Worm (Caenorhabditis elegans) whole organism, L1 larva: ENCODE data around the gene fbxa-118.

Source experiments
- C16A3.4 ChIP-seq: fragments of 150-350 bp; optimal IDR thresholded peaks from 2 replicates; lab custom pipeline; 2014; ENCODE audit warnings: missing biosample characterization, missing genetic modification characterization
- C34B4.2 ChIP-seq: sonication (generic microtip); optimal IDR thresholded peaks from 2 replicates; lab custom pipeline; 2017; ENCODE audit warnings: mild to moderate bottlenecking, missing genetic modification characterization, missing compliant biosample characterization
- Y116A8C.19 ChIP-seq: sonication (generic microtip); optimal IDR thresholded peaks from 2 replicates; lab custom pipeline; 2016; ENCODE audit warnings: missing compliant biosample characterization, missing genetic modification characterization, borderline replicate concordance
- aha-1 ChIP-seq: fragments of 150-350 bp; optimal IDR thresholded peaks from 2 replicates; lab custom pipeline; 2014; ENCODE audit warnings: missing biosample characterization, missing genetic modification characterization
- alr-1 ChIP-seq: fragments of 200-800 bp; sonication (Bioruptor generic); optimal IDR thresholded peaks from 2 replicates; lab custom pipeline; 2018; ENCODE audit warnings: borderline replicate concordance, mild to moderate bottlenecking, missing genetic modification characterization, missing compliant biosample characterization
- ama-1 ChIP-seq: fragments of 150-350 bp; optimal IDR thresholded peaks from 2 replicates; lab custom pipeline; 2014
- ceh-63 ChIP-seq: fragments of 200-800 bp; sonication (Bioruptor generic); optimal IDR thresholded peaks from 2 replicates; lab custom pipeline; 2018; ENCODE audit warnings: mild to moderate bottlenecking, missing genetic modification characterization, missing compliant biosample characterization
- ceh-8 ChIP-seq: fragments of 200-800 bp; sonication (Bioruptor generic); optimal IDR thresholded peaks from 2 replicates; lab custom pipeline; 2018; ENCODE audit warnings: mild to moderate bottlenecking, missing genetic modification characterization, moderate library complexity, missing compliant biosample characterization
- dpl-1 ChIP-seq, 3 experiments: fragments of 150-350 bp in 2 of 3; sonication (generic microtip) in 1 of 3; optimal IDR thresholded peaks; 2 replicates each; lab custom pipeline; 2014 to 2017; ENCODE audit warnings: missing biosample characterization in 3 of 3, missing genetic modification characterization in 3 of 3, missing genetic modification reagents in 3 of 3
- efl-1 ChIP-seq, 4 experiments: fragments of 150-350 bp; optimal IDR thresholded peaks in 3 of 4; peaks in 1 of 4; 1 replicate in 1 of 4; 2 replicates in 3 of 4; lab custom pipeline; 2014; ENCODE audit warnings: missing biosample characterization in 2 of 4, missing genetic modification characterization in 2 of 4, missing genetic modification reagents in 2 of 4
- egl-13 ChIP-seq: sonication (generic microtip); optimal IDR thresholded peaks from 2 replicates; lab custom pipeline; 2016; ENCODE audit warnings: missing genotype, missing genetic modification reagents, missing genetic modification characterization, missing compliant biosample characterization
- elt-2 ChIP-seq: sonication (generic microtip); optimal IDR thresholded peaks from 2 replicates; lab custom pipeline; 2016; ENCODE audit warnings: missing genetic modification characterization, mild to moderate bottlenecking, inconsistent platforms, missing compliant biosample characterization, missing genetic modification reagents
- fkh-10 ChIP-seq: sonication (generic microtip); optimal IDR thresholded peaks from 2 replicates; lab custom pipeline; 2017; ENCODE audit warnings: missing biosample characterization, missing genetic modification reagents, missing genetic modification characterization
- fkh-8 ChIP-seq: sonication (generic microtip); optimal IDR thresholded peaks from 2 replicates; lab custom pipeline; 2016; ENCODE audit warnings: mild to moderate bottlenecking, missing genetic modification characterization, missing compliant biosample characterization
- grh-1 ChIP-seq: fragments of 200-800 bp; sonication (Bioruptor generic); IDR thresholded peaks from 2 replicates; pipeline ENCODE4 v1.3.6; 2022; ENCODE audit warnings: missing genetic modification reagents, missing genetic modification characterization, missing compliant biosample characterization
- hpl-2 ChIP-seq: fragments of 150-350 bp; optimal IDR thresholded peaks from 2 replicates; lab custom pipeline; 2014; ENCODE audit warnings: missing biosample characterization, missing genetic modification reagents, missing genetic modification characterization
- irx-1 ChIP-seq: sonication (generic microtip); optimal IDR thresholded peaks from 2 replicates; lab custom pipeline; 2016; ENCODE audit warnings: missing genetic modification characterization, missing compliant biosample characterization
- lin-35 ChIP-seq, 2 experiments: fragments of 150-350 bp; optimal IDR thresholded peaks; 2 replicates each; lab custom pipeline; 2014; ENCODE audit warnings: missing biosample characterization in 2 of 2, missing genetic modification characterization in 2 of 2, missing genetic modification reagents in 2 of 2
- mab-9 ChIP-seq: fragments of 200-800 bp; sonication (Bioruptor generic); IDR thresholded peaks from 2 replicates; pipeline ENCODE4 v1.3.6; 2022; ENCODE audit warnings: missing genetic modification reagents, missing genetic modification characterization, missing compliant biosample characterization
- nhr-20 ChIP-seq: sonication (generic microtip); optimal IDR thresholded peaks from 2 replicates; lab custom pipeline; 2016; ENCODE audit warnings: mild to moderate bottlenecking, missing genetic modification characterization, missing compliant biosample characterization
- nhr-76 ChIP-seq: sonication (generic microtip); optimal IDR thresholded peaks from 2 replicates; lab custom pipeline; 2017; ENCODE audit warnings: missing biosample characterization, missing genetic modification characterization
- nhr-77 ChIP-seq: fragments of 150-350 bp; optimal IDR thresholded peaks from 2 replicates; lab custom pipeline; 2014; ENCODE audit warnings: missing biosample characterization, missing genetic modification characterization
- pag-3 ChIP-seq: sonication (generic microtip); optimal IDR thresholded peaks from 2 replicates; lab custom pipeline; 2017; ENCODE audit warnings: missing genetic modification characterization, mild to moderate bottlenecking, missing compliant biosample characterization, antibody characterized with exemption, borderline replicate concordance; ENCODE audit not compliant: insufficient read depth
- skn-1 ChIP-seq: fragments of 150-350 bp; optimal IDR thresholded peaks from 2 replicates; lab custom pipeline; 2014; ENCODE audit warnings: missing biosample characterization, missing genetic modification characterization
- snu-23 ChIP-seq: sonication (generic microtip); optimal IDR thresholded peaks from 2 replicates; lab custom pipeline; 2016; ENCODE audit warnings: missing genetic modification characterization, missing compliant biosample characterization
- sox-4 ChIP-seq: sonication (generic microtip); optimal IDR thresholded peaks from 2 replicates; lab custom pipeline; 2016; ENCODE audit warnings: missing genetic modification characterization, missing compliant biosample characterization
- sptf-1 ChIP-seq: fragments of 150-350 bp; optimal IDR thresholded peaks from 2 replicates; lab custom pipeline; 2014; ENCODE audit warnings: missing biosample characterization, missing genetic modification characterization
- sup-37 ChIP-seq: fragments of 200-800 bp; sonication (Bioruptor generic); optimal IDR thresholded peaks from 2 replicates; lab custom pipeline; 2018; ENCODE audit warnings: mild to moderate bottlenecking, missing genetic modification characterization, missing compliant biosample characterization
- swsn-7 ChIP-seq: sonication (generic microtip); optimal IDR thresholded peaks from 2 replicates; lab custom pipeline; 2016; ENCODE audit warnings: missing genetic modification characterization, missing compliant biosample characterization
- tbx-2 ChIP-seq: sonication (generic microtip); optimal IDR thresholded peaks from 2 replicates; lab custom pipeline; 2016; ENCODE audit warnings: missing genetic modification characterization, missing compliant biosample characterization
- tlp-1 ChIP-seq: fragments of 150-350 bp; optimal IDR thresholded peaks from 2 replicates; lab custom pipeline; 2014; ENCODE audit warnings: missing biosample characterization, missing genetic modification characterization
- unc-86 ChIP-seq: sonication (generic microtip); optimal IDR thresholded peaks from 2 replicates; lab custom pipeline; 2016; ENCODE audit warnings: missing genetic modification characterization, missing compliant biosample characterization
- zip-4 ChIP-seq: fragments of 200-800 bp; sonication (Bioruptor generic); optimal IDR thresholded peaks from 2 replicates; lab custom pipeline; 2018; ENCODE audit warnings: mild to moderate bottlenecking, missing genetic modification characterization, moderate library complexity, missing compliant biosample characterization

The fbxa-118 gene

DNA sequence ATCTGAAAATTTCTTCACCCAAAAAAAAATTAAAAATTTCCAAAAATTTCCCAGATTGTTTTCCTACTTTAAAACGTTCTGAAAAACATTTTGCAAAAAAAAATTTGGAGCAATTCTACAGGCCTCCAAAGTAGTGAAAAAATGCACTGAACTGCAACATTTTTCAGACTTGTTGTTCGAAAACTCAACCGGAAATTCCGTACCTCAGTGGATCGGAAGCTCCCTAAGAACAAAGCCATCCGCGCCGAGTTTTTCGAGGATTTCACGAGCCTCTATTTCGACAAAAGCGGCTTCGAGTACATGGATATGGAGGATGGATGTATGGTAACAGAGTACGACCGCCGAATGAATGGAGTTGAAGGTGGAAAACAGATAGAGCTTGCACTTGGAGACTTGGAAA is 39.0 kb downstream of the fbxa-118 start, which contains the start of gene fbxa-131:
Gene fbxa-131, plus strand, starts transcription at position 301 of the 400 bp plus-strand sequence.
- no peak for TF ChIP-seq lin-35 (GFP tag; optimal IDR thresholded peaks at IDR 0.05; lab: Kevin White, UChicago)
- TF ChIP-seq, all 84 proteins: peak for 0

DNA sequence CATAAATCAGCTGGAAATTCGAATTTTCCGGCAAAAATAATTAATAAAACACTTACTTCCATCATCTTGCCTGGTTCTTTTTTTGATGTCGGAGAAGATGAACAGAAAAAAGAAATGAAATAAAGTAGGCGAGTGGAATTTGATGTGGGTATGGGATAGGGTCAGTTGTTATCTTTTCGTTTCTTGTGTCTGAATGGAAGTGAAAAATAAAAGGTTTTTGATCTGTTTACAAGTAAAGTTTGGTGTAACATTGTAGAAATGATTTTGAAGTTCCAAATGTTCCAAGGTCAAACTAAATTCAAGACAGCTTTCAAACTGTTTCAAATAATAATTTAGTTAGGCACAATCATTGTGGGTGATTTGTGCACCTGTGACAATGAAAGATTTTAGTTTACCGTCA is 39.7 kb downstream of the fbxa-118 start, which contains the start of gene W04E12.7:
Gene W04E12.7, minus strand, starts transcription at position 101 of the 400 bp plus-strand sequence.
- TF ChIP-seq tbx-2 (tag; lab: Kevin White, UChicago), result no peak
- no peak for TF ChIP-seq sox-4 (tag; lab: Kevin White, UChicago)
- TF ChIP-seq elt-2, result no peak
- no peak for TF ChIP-seq alr-1 (tag; lab: Kevin White, UChicago)
- no peak for TF ChIP-seq aha-1 (tag; lab: Kevin White, UChicago)
- TF ChIP-seq sup-37 (GFP tag; lab: Kevin White, UChicago), result no peak
- no peak for TF ChIP-seq zip-4 (GFP tag; lab: Kevin White, UChicago)
- TF ChIP-seq fkh-8, result no peak
- TF ChIP-seq lin-35 (GFP tag; optimal IDR thresholded peaks at IDR 0.05; lab: Kevin White, UChicago), result no peak
- TF ChIP-seq nhr-76 (tag; lab: Kevin White, UChicago), result no peak
- TF ChIP-seq swsn-7, result no peak
- TF ChIP-seq C34B4.2 (tag; lab: Kevin White, UChicago), result no peak
- TF ChIP-seq nhr-77 (tag; lab: Kevin White, UChicago), result no peak
- TF ChIP-seq pag-3, result no peak

DNA sequence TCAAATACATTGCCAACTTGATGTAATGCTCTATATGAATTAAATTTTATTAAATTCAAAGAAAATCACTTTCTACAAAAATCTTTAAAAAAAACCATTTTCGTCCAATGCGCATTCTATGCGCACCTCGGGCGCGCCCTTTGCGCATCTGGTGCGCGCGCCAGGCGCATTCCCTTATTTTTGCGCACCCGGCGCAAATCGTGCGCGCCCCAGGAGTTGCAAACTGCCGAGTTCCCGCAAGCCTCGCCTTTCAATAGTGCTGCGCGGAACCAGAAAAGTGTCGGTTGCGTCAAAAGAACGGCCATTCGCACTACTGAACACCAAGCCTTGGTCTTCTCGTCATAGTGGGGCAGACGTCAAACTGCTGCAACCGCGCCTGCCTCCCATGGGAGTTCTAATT is 43.4 kb downstream of the fbxa-118 start:
- TF ChIP-seq efl-1 (optimal IDR thresholded peaks at IDR 0.05; lab: Kevin White, UChicago) (no peak), efl-1 (GFP tag; optimal IDR thresholded peaks at IDR 0.05 in 1 of 2; lab: Kevin White, UChicago) (peak in 1 of 2 experiments; percentile 6), irx-1 (tag; lab: Kevin White, UChicago) (no peak)
- TF ChIP-seq, all 84 proteins: peak for 1

DNA sequence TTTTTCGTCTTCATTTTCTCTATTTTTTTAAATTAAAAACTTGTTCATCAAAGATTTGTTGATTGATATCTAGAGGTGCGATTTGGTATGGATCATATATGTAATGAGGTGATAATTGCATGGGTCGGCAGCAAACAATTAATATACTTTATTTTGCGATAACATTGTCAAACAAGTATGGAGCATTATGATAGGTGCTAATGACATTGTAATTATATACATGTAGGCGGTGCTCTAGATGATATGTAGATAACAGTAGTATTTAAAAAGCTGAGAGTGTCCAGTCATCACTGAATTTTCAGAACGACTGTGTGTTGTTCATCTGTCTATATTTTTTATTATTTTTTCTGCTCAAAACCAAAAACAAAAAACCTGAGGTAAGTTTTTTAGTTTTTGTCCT is 46.8 kb downstream of the fbxa-118 start, which contains the start of gene Y116F11A.1:
Gene Y116F11A.1, plus strand, starts transcription at position 301 of the 400 bp plus-strand sequence.
- TF ChIP-seq mab-9 (GFP tag; lab: Robert Waterston, UW) (no peak), sptf-1 (no peak), tlp-1 (tag; lab: Kevin White, UChicago) (no peak), snu-23 (GFP tag; lab: Kevin White, UChicago) (no peak), sup-37 (GFP tag; lab: Kevin White, UChicago) (no peak), Y116A8C.19 (no peak), unc-86 (no peak), elt-2 (no peak), efl-1 (optimal IDR thresholded peaks at IDR 0.05; lab: Kevin White, UChicago) (no peak), efl-1 (GFP tag; optimal IDR thresholded peaks at IDR 0.05 in 1 of 2; lab: Kevin White, UChicago) (no peak), egl-13 (tag; lab: Kevin White, UChicago) (no peak), dpl-1 (GFP tag; optimal IDR thresholded peaks at IDR 0.05; lab: Kevin White, UChicago) (no peak), hpl-2 (GFP tag; lab: Kevin White, UChicago) (no peak), tbx-2 (tag; lab: Kevin White, UChicago) (no peak), ama-1 (lab: Kevin White, UChicago) (no peak), C16A3.4 (no peak), ceh-8 (GFP tag; lab: Kevin White, UChicago) (no peak)

DNA sequence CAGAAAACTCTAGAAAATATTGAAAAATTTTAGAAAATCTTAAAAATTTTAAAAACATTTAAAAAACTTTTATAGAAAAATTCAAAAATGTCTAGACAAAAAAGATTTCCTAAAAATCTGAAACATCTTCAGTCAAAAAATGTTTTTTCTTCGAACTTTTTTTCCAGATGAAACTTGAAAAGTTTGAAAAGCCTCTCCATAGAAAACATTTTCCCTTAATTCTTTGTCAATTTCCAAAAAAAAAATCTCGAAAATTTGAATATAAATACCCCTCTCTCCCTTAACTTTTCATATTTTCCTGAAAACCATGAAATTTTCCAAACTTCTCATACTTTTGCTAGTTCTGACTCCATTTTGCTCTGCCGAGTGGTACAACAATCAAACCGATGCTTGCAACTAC is 48.4 kb downstream of the fbxa-118 start, which contains the start of gene Y116F11A.3:
Gene Y116F11A.3, plus strand, starts transcription at position 301 of the 400 bp plus-strand sequence.
- TF ChIP-seq dpl-1 (GFP tag; optimal IDR thresholded peaks at IDR 0.05; lab: Kevin White, UChicago) (no peak), fkh-10 (no peak), unc-86 (no peak)

DNA sequence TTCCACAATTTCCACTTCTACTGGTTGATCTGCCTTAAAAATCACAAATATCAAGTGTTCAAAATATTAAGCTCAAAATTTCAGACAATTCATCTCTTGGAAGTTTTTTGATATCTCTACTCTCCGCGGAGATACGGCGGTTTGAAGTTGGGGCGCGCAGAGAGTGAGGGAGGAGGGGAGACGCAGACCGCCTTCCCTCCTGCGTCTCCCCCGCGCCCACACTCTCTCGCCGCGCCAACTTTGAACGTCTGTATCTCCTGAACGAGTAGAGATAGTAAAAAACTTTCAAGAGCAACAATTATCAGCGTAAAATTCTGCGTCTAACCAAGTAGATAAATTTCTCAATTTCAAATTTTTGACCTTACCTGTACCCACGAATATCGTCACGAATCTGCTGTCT is 49.1 kb downstream of the fbxa-118 start:
- no peak for TF ChIP-seq sox-4 (tag; lab: Kevin White, UChicago)
- no peak for TF ChIP-seq nhr-20 (tag; lab: Kevin White, UChicago)
- TF ChIP-seq skn-1 (tag; lab: Kevin White, UChicago), result no peak
- TF ChIP-seq grh-1, result no peak
- no peak for TF ChIP-seq ceh-63 (GFP tag; lab: Kevin White, UChicago)
- TF ChIP-seq, all 84 proteins: peak for 0
